Fruit fly (Drosophila melanogaster) whole organism, embryonic: Measurements from ENCODE around the gene TTLL4B.

ENCODE experiments used
- Atf3 ChIP-seq: fragments of 200-800 bp; sonication (Bioruptor generic); optimal IDR thresholded peaks from 3 replicates; lab custom pipeline; 2016; ENCODE audit warnings: missing biosample characterization, missing genetic modification characterization
- CG1024 ChIP-seq: fragments of 200-800 bp; sonication (Bioruptor generic); IDR thresholded peaks from 2 replicates; pipeline ENCODE4 v1.3.6; 2022; ENCODE audit warnings: missing biosample characterization, missing genetic modification characterization
- CG10321 ChIP-seq: fragments of 200-800 bp; sonication (Bioruptor generic); IDR thresholded peaks from 2 replicates; pipeline ENCODE4 v1.3.6; 2022; ENCODE audit warnings: missing biosample characterization, missing genetic modification characterization
- CG11247 ChIP-seq: fragments of 200-800 bp; sonication (Bioruptor generic); IDR thresholded peaks from 2 replicates; pipeline ENCODE4 v1.3.6; 2022; ENCODE audit warnings: missing biosample characterization, missing genetic modification characterization
- CG11456 ChIP-seq: fragments of 200-800 bp; sonication (Bioruptor generic); IDR thresholded peaks from 3 replicates; pipeline ENCODE4 v1.3.6; 2022; ENCODE audit warnings: missing biosample characterization, missing genetic modification characterization
- CG11696 ChIP-seq: fragments of 200-800 bp; sonication (Bioruptor generic); IDR thresholded peaks from 2 replicates; pipeline ENCODE4 v1.3.6; 2022; ENCODE audit warnings: missing biosample characterization, missing genetic modification characterization
- CG12104 ChIP-seq: fragments of 200-800 bp; sonication (Bioruptor generic); optimal IDR thresholded peaks from 3 replicates; lab custom pipeline; 2016; ENCODE audit warnings: missing biosample characterization, missing genetic modification characterization
- CG15514 ChIP-seq: fragments of 200-800 bp; sonication (Bioruptor generic); optimal IDR thresholded peaks from 3 replicates; lab custom pipeline; 2017; ENCODE audit warnings: missing biosample characterization, missing genetic modification characterization, mild to moderate bottlenecking, moderate library complexity, missing genetic modification reagents
- CG1792 ChIP-seq: fragments of 200-800 bp; sonication (Bioruptor generic); optimal IDR thresholded peaks from 2 replicates; lab custom pipeline; 2016; ENCODE audit warnings: missing biosample characterization, missing genetic modification characterization
- CG18476 ChIP-seq: fragments of 200-800 bp; sonication (Bioruptor generic); optimal IDR thresholded peaks from 2 replicates; lab custom pipeline; 2016; ENCODE audit warnings: missing biosample characterization, mild to moderate bottlenecking, missing genetic modification characterization
- CG2199 ChIP-seq: fragments of 200-800 bp; sonication (Bioruptor generic); IDR thresholded peaks from 3 replicates; pipeline ENCODE4 v1.3.6; 2022; ENCODE audit warnings: missing biosample characterization, missing genetic modification characterization
- CG30403 ChIP-seq: fragments of 200-800 bp; sonication (Bioruptor generic); optimal IDR thresholded peaks from 3 replicates; lab custom pipeline; 2016; ENCODE audit warnings: missing biosample characterization, missing genetic modification characterization
- CG31365 ChIP-seq: fragments of 200-800 bp; sonication (Bioruptor generic); optimal IDR thresholded peaks from 2 replicates; lab custom pipeline; 2018; ENCODE audit warnings: missing biosample characterization, mild to moderate bottlenecking, missing genetic modification characterization
- CG32767 ChIP-seq: fragments of 200-800 bp; sonication (Bioruptor generic); IDR thresholded peaks from 2 replicates; pipeline ENCODE4 v1.3.6; 2022; ENCODE audit warnings: missing biosample characterization, missing genetic modification characterization
- CG6791 ChIP-seq: fragments of 200-800 bp; sonication (Bioruptor generic); IDR thresholded peaks from 3 replicates; pipeline ENCODE4 v1.3.6; 2022; ENCODE audit warnings: missing biosample characterization, missing genetic modification characterization; ENCODE audit not compliant: partially characterized antibody
- Chrac-16 ChIP-seq: fragments of 200-800 bp; sonication (Bioruptor generic); optimal IDR thresholded peaks from 3 replicates; lab custom pipeline; 2016; ENCODE audit warnings: missing biosample characterization, missing genetic modification characterization
- Deaf1 ChIP-seq: fragments of 200-800 bp; optimal IDR thresholded peaks from 3 replicates; lab custom pipeline; 2019; ENCODE audit warnings: missing biosample characterization, mild to moderate bottlenecking, missing genetic modification characterization, moderate library complexity
- Dfd ChIP-seq, 2 experiments: fragments of >200 bp; optimal IDR thresholded peaks; 2 replicates each; lab custom pipeline; 2017; ENCODE audit warnings: missing biosample characterization in 2 of 2, missing genetic modification characterization in 2 of 2
- Doc3 ChIP-seq: fragments of 200-800 bp; sonication (Bioruptor generic); IDR thresholded peaks from 3 replicates; pipeline ENCODE4 v1.3.6; 2022; ENCODE audit warnings: missing biosample characterization, missing genetic modification characterization; ENCODE audit not compliant: partially characterized antibody
- Elba2 ChIP-seq: fragments of 200-800 bp; sonication (Bioruptor generic); optimal IDR thresholded peaks from 3 replicates; lab custom pipeline; 2016; ENCODE audit warnings: missing biosample characterization, missing genetic modification characterization
- Ets65A ChIP-seq: fragments of 200-800 bp; sonication (Bioruptor generic); peaks from one replicate; lab custom pipeline; 2016; ENCODE audit warnings: missing biosample characterization, missing genetic modification characterization
- Ets97D ChIP-seq: fragments of 200-800 bp; sonication (Bioruptor generic); optimal IDR thresholded peaks from 3 replicates; lab custom pipeline; 2016; ENCODE audit warnings: missing biosample characterization, missing genetic modification characterization
- HHEX ChIP-seq: fragments of 200-800 bp; sonication (Bioruptor generic); optimal IDR thresholded peaks from 3 replicates; lab custom pipeline; 2017; ENCODE audit warnings: missing biosample characterization, mild to moderate bottlenecking, missing genetic modification characterization, missing genetic modification reagents
- Lim3 ChIP-seq: fragments of 200-800 bp; sonication (Bioruptor generic); IDR thresholded peaks from 2 replicates; pipeline ENCODE4 v1.3.6; 2022; ENCODE audit warnings: missing biosample characterization, missing genetic modification characterization
- Nf-YB ChIP-seq: fragments of 200-800 bp; sonication (Bioruptor generic); optimal IDR thresholded peaks from 3 replicates; lab custom pipeline; 2019; ENCODE audit warnings: missing biosample characterization, mild to moderate bottlenecking, missing genetic modification characterization, moderate library complexity
- Oaz ChIP-seq: fragments of 200-800 bp; sonication (Bioruptor generic); IDR thresholded peaks from 2 replicates; pipeline ENCODE4 v1.3.6; 2022; ENCODE audit warnings: missing biosample characterization, missing genetic modification characterization
- Side ChIP-seq: fragments of 200-800 bp; sonication (Bioruptor generic); optimal IDR thresholded peaks from 2 replicates; lab custom pipeline; 2016; ENCODE audit warnings: missing biosample characterization, missing genetic modification characterization
- Xbp1 ChIP-seq: fragments of 200-800 bp; sonication (Bioruptor generic); optimal IDR thresholded peaks from 3 replicates; lab custom pipeline; 2016; ENCODE audit warnings: missing biosample characterization, mild to moderate bottlenecking, missing genetic modification characterization
- aop ChIP-seq: fragments of 200-800 bp; sonication (Bioruptor generic); IDR thresholded peaks from 2 replicates; pipeline ENCODE4 v1.3.6; 2022; ENCODE audit warnings: missing biosample characterization, missing genetic modification characterization
- ara ChIP-seq: fragments of 200-800 bp; sonication (Bioruptor generic); IDR thresholded peaks from 2 replicates; pipeline ENCODE4 v1.3.6; 2022; ENCODE audit warnings: missing biosample characterization, missing genetic modification characterization
- bowl ChIP-seq: fragments of 200-800 bp; sonication (Bioruptor generic); IDR thresholded peaks from 2 replicates; pipeline ENCODE4 v1.3.6; 2022; ENCODE audit warnings: missing biosample characterization, missing genetic modification characterization
- chn ChIP-seq: fragments of 200-800 bp; sonication (Bioruptor generic); optimal IDR thresholded peaks from 2 replicates; lab custom pipeline; 2016; ENCODE audit warnings: missing biosample characterization, missing genetic modification characterization
- dan ChIP-seq: fragments of 200-800 bp; sonication (Bioruptor generic); IDR thresholded peaks from 2 replicates; pipeline ENCODE4 v1.3.6; 2022; ENCODE audit warnings: missing biosample characterization, missing genetic modification characterization
- dati ChIP-seq: fragments of 200-800 bp; sonication (Bioruptor generic); IDR thresholded peaks from 2 replicates; pipeline ENCODE4 v1.3.6; 2022; ENCODE audit warnings: missing biosample characterization, missing genetic modification characterization
- dmrt11E ChIP-seq: fragments of 200-800 bp; sonication (Bioruptor generic); optimal IDR thresholded peaks from 3 replicates; lab custom pipeline; 2018; ENCODE audit warnings: missing biosample characterization, mild to moderate bottlenecking, missing genetic modification characterization, moderate library complexity
- dmrt99B ChIP-seq: fragments of 200-800 bp; sonication (Bioruptor generic); optimal IDR thresholded peaks from 2 replicates; lab custom pipeline; 2018; ENCODE audit warnings: missing biosample characterization, mild to moderate bottlenecking, missing genetic modification characterization, moderate library complexity
- en ChIP-seq: fragments of 200-800 bp; sonication (Bioruptor generic); optimal IDR thresholded peaks from 2 replicates; lab custom pipeline; 2016; ENCODE audit warnings: missing biosample characterization, missing genetic modification characterization
- eyg ChIP-seq: fragments of 200-800 bp; sonication (Bioruptor generic); optimal IDR thresholded peaks from 3 replicates; lab custom pipeline; 2016; ENCODE audit warnings: missing biosample characterization, missing genetic modification characterization
- her ChIP-seq: fragments of 200-800 bp; sonication (Bioruptor generic); optimal IDR thresholded peaks from 2 replicates; lab custom pipeline; 2016; ENCODE audit warnings: missing biosample characterization, missing genetic modification characterization
- mld ChIP-seq: fragments of 200-800 bp; sonication (Bioruptor generic); IDR thresholded peaks from 3 replicates; pipeline ENCODE4 v1.3.6; 2022; ENCODE audit warnings: missing biosample characterization, missing genetic modification characterization; ENCODE audit not compliant: partially characterized antibody
- pros ChIP-seq: fragments of 200-800 bp; sonication (Bioruptor generic); optimal IDR thresholded peaks from 3 replicates; lab custom pipeline; 2019; ENCODE audit warnings: missing biosample characterization, mild to moderate bottlenecking, missing genetic modification characterization, moderate library complexity
- repo ChIP-seq: fragments of 200-800 bp; sonication (Bioruptor generic); optimal IDR thresholded peaks from 2 replicates; lab custom pipeline; 2016; ENCODE audit warnings: missing biosample characterization, missing genetic modification characterization
- rib ChIP-seq: fragments of 200-800 bp; sonication (Bioruptor generic); IDR thresholded peaks from 2 replicates; pipeline ENCODE4 v1.3.6; 2022; ENCODE audit warnings: missing biosample characterization, missing genetic modification characterization
- scrt ChIP-seq: fragments of 200-800 bp; sonication (Bioruptor generic); optimal IDR thresholded peaks from 2 replicates; lab custom pipeline; 2018; ENCODE audit warnings: missing biosample characterization, mild to moderate bottlenecking, missing genetic modification characterization, moderate library complexity
- slp2 ChIP-seq: fragments of 200-800 bp; sonication (Bioruptor generic); optimal IDR thresholded peaks from 2 replicates; lab custom pipeline; 2016; ENCODE audit warnings: missing biosample characterization, missing genetic modification characterization
- sug ChIP-seq: fragments of 200-800 bp; optimal IDR thresholded peaks from 2 replicates; lab custom pipeline; 2019; ENCODE audit warnings: missing biosample characterization, mild to moderate bottlenecking, missing genetic modification characterization, moderate library complexity
- tgo ChIP-seq: fragments of 200-800 bp; sonication (Bioruptor generic); IDR thresholded peaks from 3 replicates; pipeline ENCODE4 v1.3.6; 2022; ENCODE audit warnings: missing biosample characterization, missing genetic modification characterization
- tll ChIP-seq, 2 experiments: fragments of 200-800 bp in 1 of 2; fragments of >200 bp in 1 of 2; sonication (Bioruptor generic) in 1 of 2; optimal IDR thresholded peaks; 2 replicates each; lab custom pipeline; 2017 to 2019; ENCODE audit warnings: missing biosample characterization in 2 of 2, missing genetic modification characterization in 2 of 2, mild to moderate bottlenecking in 1 of 2, moderate library complexity in 1 of 2
- tx ChIP-seq: fragments of 200-800 bp; sonication (Bioruptor generic); optimal IDR thresholded peaks from 2 replicates; lab custom pipeline; 2016; ENCODE audit warnings: missing biosample characterization, missing genetic modification characterization
- vnd ChIP-seq: fragments of 200-800 bp; sonication (Bioruptor generic); IDR thresholded peaks from 3 replicates; pipeline ENCODE4 v1.3.6; 2022; ENCODE audit warnings: missing biosample characterization, missing genetic modification characterization; ENCODE audit not compliant: partially characterized antibody
- wek ChIP-seq: fragments of 200-800 bp; sonication (Bioruptor generic); optimal IDR thresholded peaks from 3 replicates; lab custom pipeline; 2018; ENCODE audit warnings: missing biosample characterization, mild to moderate bottlenecking, missing genetic modification characterization, moderate library complexity

The TTLL4B gene

dm6 chr2L:3872283-3872682, 9.8 kb downstream of the TTLL4B start, which contains the start of gene CG31957 (continued):
- peak; percentile 86; the same call in 2 of the 3 replicates for TF ChIP-seq CG11456 (GFP tag; lab: Robert Waterston, UW)
- TF ChIP-seq dan (GFP tag; lab: Robert Waterston, UW): no peak
- no peak for TF ChIP-seq CG32767 (GFP tag; lab: Robert Waterston, UW)
- TF ChIP-seq bowl: no peak
- peak; percentile 45 for TF ChIP-seq tx (GFP tag; lab: Kevin White, UChicago)
- peak; percentile 82 for TF ChIP-seq vnd
- TF ChIP-seq Dfd (GFP tag; optimal IDR thresholded peaks at IDR 0.05; lab: Kevin White, UChicago): no peak
- TF ChIP-seq ara (GFP tag; lab: Robert Waterston, UW): no peak
- 0 out of 2 replicates have a peak, but pooled peaks have one; percentile 7 for TF ChIP-seq CG10321
- TF ChIP-seq her: peak; percentile 83
- TF ChIP-seq mld: peak; percentile 71
- peak; percentile 45 for TF ChIP-seq Chrac-16 (GFP tag; lab: Kevin White, UChicago)
- TF ChIP-seq dmrt11E (tag; lab: Kevin White, UChicago): peak; percentile 5
- peak; percentile 16 for TF ChIP-seq CG31365 (tag; lab: Kevin White, UChicago)
- no peak for TF ChIP-seq dati (GFP tag; lab: Robert Waterston, UW)
- no peak for TF ChIP-seq eyg
- TF ChIP-seq wek (GFP tag; lab: Kevin White, UChicago): no peak
- TF ChIP-seq CG1024 (GFP tag; lab: Robert Waterston, UW): 0 out of 2 replicates have a peak, but pooled peaks have one; percentile 35
- no peak for TF ChIP-seq Deaf1
- TF ChIP-seq rib (GFP tag; lab: Robert Waterston, UW): 0 out of 2 replicates have a peak, but pooled peaks have one; percentile 38
- no peak for TF ChIP-seq dmrt99B (tag; lab: Kevin White, UChicago)
- TF ChIP-seq tll (GFP tag; optimal IDR thresholded peaks at IDR 0.05; lab: Kevin White, UChicago): peak in 1 of 2 experiments; percentile 84
- peak; percentile 62 for TF ChIP-seq Xbp1
- TF ChIP-seq Doc3 (GFP tag; lab: Robert Waterston, UW): peak; percentile 81; the same call in 2 of the 3 replicates
- peak; percentile 1 for TF ChIP-seq slp2
- peak; percentile 90 for TF ChIP-seq CG6791
- TF ChIP-seq scrt: no peak
- TF ChIP-seq sug (tag; lab: Kevin White, UChicago): no peak
- peak; percentile 36; the same call in 2 of the 3 replicates for TF ChIP-seq tgo (GFP tag; lab: Robert Waterston, UW)
- TF ChIP-seq Lim3: no peak
- no peak for TF ChIP-seq CG11696
- peak; percentile 17 for TF ChIP-seq repo (GFP tag; lab: Kevin White, UChicago)
- TF ChIP-seq Ets97D: peak; percentile 78
- TF ChIP-seq CG30403 (GFP tag; lab: Kevin White, UChicago): peak; percentile 69
- peak; percentile 46; the same call in 1 of the 2 replicates for TF ChIP-seq CG11247 (GFP tag; lab: Robert Waterston, UW)
- peak; percentile 33 for TF ChIP-seq Atf3 (GFP tag; lab: Kevin White, UChicago)
- no peak for TF ChIP-seq CG12104 (GFP tag; lab: Kevin White, UChicago)
- peak; percentile 58 for TF ChIP-seq Side (GFP tag; lab: Kevin White, UChicago)
- peak; percentile 40 for TF ChIP-seq CG1792 (GFP tag; lab: Kevin White, UChicago)
- 0 out of 2 replicates have a peak, but pooled peaks have one; percentile 28 for TF ChIP-seq Oaz (GFP tag; lab: Robert Waterston, UW)
- TF ChIP-seq chn: peak; percentile 75
- no peak for TF ChIP-seq aop (GFP tag; lab: Robert Waterston, UW)
- TF ChIP-seq en (GFP tag; lab: Kevin White, UChicago): peak; percentile 22
- TF ChIP-seq CG18476 (GFP tag; lab: Kevin White, UChicago): no peak
- TF ChIP-seq Ets65A (GFP tag; lab: Kevin White, UChicago): peak; percentile 91
- no peak for TF ChIP-seq Elba2 (GFP tag; lab: Kevin White, UChicago)
- no peak for TF ChIP-seq HHEX
- TF ChIP-seq pros (GFP tag; lab: Kevin White, UChicago): no peak
- TF ChIP-seq Nf-YB: no peak
- TF ChIP-seq CG2199: no peak
- peak; percentile 49 for TF ChIP-seq CG15514 (GFP tag; lab: Kevin White, UChicago)
